ENCODE assay signal across 2 fruit fly cellular contexts in the genomic region with DNA sequence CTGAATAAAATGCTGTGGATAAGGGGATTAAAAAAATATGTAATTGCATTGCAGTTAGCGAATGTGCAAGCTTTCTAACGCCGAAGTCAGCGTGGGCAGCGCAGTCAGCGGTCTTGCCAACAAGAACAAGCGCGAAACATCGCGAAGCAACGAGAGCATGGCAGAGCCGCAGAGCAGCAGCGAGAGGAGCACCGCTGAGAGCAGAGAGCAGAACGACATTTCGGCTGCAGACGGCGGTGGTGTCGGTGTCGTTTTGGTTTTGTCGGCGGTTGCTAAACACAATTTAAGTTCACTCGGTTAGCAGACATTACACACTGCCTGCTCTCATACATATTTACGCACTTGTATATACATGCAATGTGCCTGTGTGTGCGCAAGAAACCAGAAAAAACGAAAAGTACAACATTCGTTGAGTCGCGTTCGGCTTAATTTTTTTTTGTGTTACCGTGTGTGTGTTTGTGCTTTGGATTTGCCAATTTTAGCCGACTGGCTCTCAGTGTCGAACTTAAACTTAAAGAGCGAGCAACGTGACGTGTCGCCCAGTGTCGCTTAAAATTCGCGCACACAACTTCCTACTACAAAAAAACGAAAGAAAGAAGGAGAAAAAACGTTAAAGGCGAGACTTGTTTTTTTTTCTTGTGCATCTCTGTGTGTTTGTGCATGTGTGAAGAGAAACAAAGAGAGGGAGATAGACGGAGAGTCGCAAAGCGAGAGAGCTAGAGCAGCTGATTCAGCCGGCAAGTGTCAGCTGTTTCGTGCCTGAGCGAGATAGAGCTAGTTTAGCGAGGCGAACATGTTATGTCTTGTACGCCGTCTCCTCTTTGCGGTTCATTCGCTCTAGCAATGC.
TF ChIP-seq lines count a peak whose summit lies in the region.

No protein-coding gene starts in this region.

TF ChIP-seq in whole organism, embryonic, 481 proteins besides CTCF, POLR2A, EP300 and RAD21 (continued from another document and continues in another):
- TF ChIP-seq sob (GFP tag; IDR thresholded peaks at IDR 0.05; lab: Robert Waterston, UW) (no peak), CG2202 (tag; optimal IDR thresholded peaks at IDR 0.05; lab: Kevin White, UChicago) (no peak), psq (GFP tag; optimal IDR thresholded peaks at IDR 0.05; lab: Kevin White, UChicago) (peak; percentile 72), Sox102F (GFP tag; optimal IDR thresholded peaks at IDR 0.05; lab: Kevin White, UChicago) (no peak), sqz (GFP tag; optimal IDR thresholded peaks at IDR 0.05; lab: Kevin White, UChicago) (peak; percentile 95), CG17568 (GFP tag; optimal IDR thresholded peaks at IDR 0.05; lab: Kevin White, UChicago) (peak; percentile 27), inv (GFP tag; IDR thresholded peaks at IDR 0.05; lab: Robert Waterston, UW; ENCODE audit: partially characterized antibody) (no peak), dimm (GFP tag; IDR thresholded peaks at IDR 0.05; lab: Robert Waterston, UW) (no peak), CG15601 (tag; optimal IDR thresholded peaks at IDR 0.05; lab: Kevin White, UChicago) (peak; percentile 10), CG34422 (GFP tag; IDR thresholded peaks at IDR 0.05; lab: Robert Waterston, UW) (no peak; the same call in 2 of the 3 replicates), Asciz (GFP tag; optimal IDR thresholded peaks at IDR 0.05; lab: Kevin White, UChicago) (no peak), CG14050 (GFP tag; IDR thresholded peaks at IDR 0.05; lab: Robert Waterston, UW) (no peak), ranshi (GFP tag; IDR thresholded peaks at IDR 0.05; lab: Robert Waterston, UW) (no peak), mirr (GFP tag; optimal IDR thresholded peaks at IDR 0.05; lab: Kevin White, UChicago) (peak; percentile 72), cg (GFP tag; optimal IDR thresholded peaks at IDR 0.05; lab: Kevin White, UChicago) (peak; percentile 87), CG16813 (GFP tag; IDR thresholded peaks at IDR 0.05; lab: Robert Waterston, UW; ENCODE audit: partially characterized antibody) (no peak), dm (GFP tag; optimal IDR thresholded peaks at IDR 0.05; lab: Kevin White, UChicago) (no peak), sug (tag; optimal IDR thresholded peaks at IDR 0.05; lab: Kevin White, UChicago) (no peak), esg (GFP tag; conservative IDR thresholded peaks at IDR 0.05; lab: Robert Waterston, UW) (no peak), CG10321 (GFP tag; IDR thresholded peaks at IDR 0.05; lab: Robert Waterston, UW) (peak; percentile 57; the same call in 1 of the 2 replicates), az2 (GFP tag; optimal IDR thresholded peaks at IDR 0.05; lab: Kevin White, UChicago) (no peak), CG6813 (GFP tag; optimal IDR thresholded peaks at IDR 0.05; lab: Kevin White, UChicago) (no peak), CG34376 (GFP tag; optimal IDR thresholded peaks at IDR 0.05; lab: Kevin White, UChicago) (peak; percentile 54), Hsf (GFP tag; optimal IDR thresholded peaks at IDR 0.05; lab: Kevin White, UChicago) (no peak), BEAF-32 (GFP tag; optimal IDR thresholded peaks at IDR 0.05; lab: Kevin White, UChicago) (no peak), Mrtf (GFP tag; IDR thresholded peaks at IDR 0.05; lab: Robert Waterston, UW) (no peak), bab2 (GFP tag; optimal IDR thresholded peaks at IDR 0.05; lab: Kevin White, UChicago) (no peak), trem (tag; optimal IDR thresholded peaks at IDR 0.05; lab: Kevin White, UChicago) (no peak), Taf1 (GFP tag; IDR thresholded peaks at IDR 0.05; lab: Robert Waterston, UW) (no peak), trh (GFP tag; optimal IDR thresholded peaks at IDR 0.05; lab: Kevin White, UChicago) (no peak), ewg (GFP tag; optimal IDR thresholded peaks at IDR 0.05; lab: Kevin White, UChicago) (no peak), kni (GFP tag; optimal IDR thresholded peaks at IDR 0.05; lab: Kevin White, UChicago) (peak; percentile 66), CG18011 (GFP tag; optimal IDR thresholded peaks at IDR 0.05; lab: Kevin White, UChicago) (no peak), C15 (GFP tag; IDR thresholded peaks at IDR 0.05; lab: Robert Waterston, UW) (no peak), ham (GFP tag; IDR thresholded peaks at IDR 0.05; lab: Robert Waterston, UW) (no peak), zfh2 (GFP tag; optimal IDR thresholded peaks at IDR 0.05; lab: Kevin White, UChicago) (no peak), pnt (GFP tag; optimal IDR thresholded peaks at IDR 0.05; lab: Kevin White, UChicago) (no peak), al (GFP tag; IDR thresholded peaks at IDR 0.05; lab: Robert Waterston, UW) (no peak), Dbx (GFP tag; IDR thresholded peaks at IDR 0.05; lab: Robert Waterston, UW) (no peak), gt (GFP tag; IDR thresholded peaks at IDR 0.05; lab: Robert Waterston, UW) (no peak), pum (GFP tag; optimal IDR thresholded peaks at IDR 0.05; lab: Kevin White, UChicago) (no peak), unpg (GFP tag; optimal IDR thresholded peaks at IDR 0.05; lab: Kevin White, UChicago) (no peak), maf-S (GFP tag; optimal IDR thresholded peaks at IDR 0.05; lab: Kevin White, UChicago) (no peak), CG12236 (GFP tag; optimal IDR thresholded peaks at IDR 0.05; lab: Kevin White, UChicago) (no peak), lmd (GFP tag; IDR thresholded peaks at IDR 0.05; lab: Robert Waterston, UW) (no peak), Meics (GFP tag; optimal IDR thresholded peaks at IDR 0.05; lab: Kevin White, UChicago) (peak; percentile 24), CG34224 (GFP tag; IDR thresholded peaks at IDR 0.05; lab: Robert Waterston, UW; ENCODE audit: partially characterized antibody) (peak; percentile 10; the same call in 1 of the 3 replicates), Atf3 (GFP tag; optimal IDR thresholded peaks at IDR 0.05; lab: Kevin White, UChicago) (no peak), tio (GFP tag; optimal IDR thresholded peaks at IDR 0.05; lab: Kevin White, UChicago) (no peak), CoRest (tag; optimal IDR thresholded peaks at IDR 0.05; lab: Kevin White, UChicago) (no peak), CG15514 (GFP tag; optimal IDR thresholded peaks at IDR 0.05; lab: Kevin White, UChicago) (peak; percentile 2), repo (GFP tag; optimal IDR thresholded peaks at IDR 0.05; lab: Kevin White, UChicago) (no peak), sd (tag; optimal IDR thresholded peaks at IDR 0.05; lab: Kevin White, UChicago) (peak; percentile 20), Atf6 (GFP tag; IDR thresholded peaks at IDR 0.05; lab: Robert Waterston, UW) (no peak), jumu (GFP tag; optimal IDR thresholded peaks at IDR 0.05; lab: Kevin White, UChicago) (no peak), Lpt (GFP tag; optimal IDR thresholded peaks at IDR 0.05; lab: Kevin White, UChicago) (no peak), Hmr (GFP tag; optimal IDR thresholded peaks at IDR 0.05; lab: Kevin White, UChicago) (peak; percentile 19), eyg (GFP tag; optimal IDR thresholded peaks at IDR 0.05; lab: Kevin White, UChicago) (no peak), CG7963 (GFP tag; IDR thresholded peaks at IDR 0.05; lab: Robert Waterston, UW; ENCODE audit: partially characterized antibody) (no peak), run (tag; optimal IDR thresholded peaks at IDR 0.05; lab: Kevin White, UChicago) (no peak), gcm2 (GFP tag; optimal IDR thresholded peaks at IDR 0.05; lab: Kevin White, UChicago) (no peak), fd102C (GFP tag; optimal IDR thresholded peaks at IDR 0.05; lab: Kevin White, UChicago) (no peak), CG4404 (GFP tag; IDR thresholded peaks at IDR 0.05; lab: Robert Waterston, UW) (no peak)

TF ChIP-seq in whole organism, prepupa, 60 proteins besides CTCF, POLR2A, EP300 and RAD21 (continued from another document):
- peak; percentile 93 for TF ChIP-seq CG6808 (GFP tag; optimal IDR thresholded peaks at IDR 0.05; lab: Kevin White, UChicago)
- peak; percentile 67 for TF ChIP-seq Eip93F (GFP tag; optimal IDR thresholded peaks at IDR 0.05; lab: Kevin White, UChicago)
- TF ChIP-seq Sox14 (GFP tag; optimal IDR thresholded peaks at IDR 0.05; lab: Kevin White, UChicago) = peak; percentile 71
- no peak for TF ChIP-seq lz (GFP tag; optimal IDR thresholded peaks at IDR 0.05; lab: Kevin White, UChicago)
- peak; percentile 82 for TF ChIP-seq spab (GFP tag; optimal IDR thresholded peaks at IDR 0.05; lab: Kevin White, UChicago)
- peak; percentile 72 for TF ChIP-seq CG7368 (GFP tag; optimal IDR thresholded peaks at IDR 0.05; lab: Kevin White, UChicago)
- TF ChIP-seq Eip75B (GFP tag; optimal IDR thresholded peaks at IDR 0.05; lab: Kevin White, UChicago) = peak; percentile 66
- no peak for TF ChIP-seq Ets21C (GFP tag; optimal IDR thresholded peaks at IDR 0.05; lab: Kevin White, UChicago)
- no peak for TF ChIP-seq CG11902 (GFP tag; optimal IDR thresholded peaks at IDR 0.05; lab: Kevin White, UChicago)
- peak; percentile 56 for TF ChIP-seq esn (GFP tag; optimal IDR thresholded peaks at IDR 0.05; lab: Kevin White, UChicago)
- no peak for TF ChIP-seq CG31627 (GFP tag; optimal IDR thresholded peaks at IDR 0.05; lab: Kevin White, UChicago)
- TF ChIP-seq OdsH (GFP tag; optimal IDR thresholded peaks at IDR 0.05; lab: Kevin White, UChicago) = peak; percentile 43
TF ChIP-seq in whole organism, prepupa: peak in this region for 49.
